Worm (Caenorhabditis elegans): ENCODE measurements around the gene F59A6.4.

DNA sequence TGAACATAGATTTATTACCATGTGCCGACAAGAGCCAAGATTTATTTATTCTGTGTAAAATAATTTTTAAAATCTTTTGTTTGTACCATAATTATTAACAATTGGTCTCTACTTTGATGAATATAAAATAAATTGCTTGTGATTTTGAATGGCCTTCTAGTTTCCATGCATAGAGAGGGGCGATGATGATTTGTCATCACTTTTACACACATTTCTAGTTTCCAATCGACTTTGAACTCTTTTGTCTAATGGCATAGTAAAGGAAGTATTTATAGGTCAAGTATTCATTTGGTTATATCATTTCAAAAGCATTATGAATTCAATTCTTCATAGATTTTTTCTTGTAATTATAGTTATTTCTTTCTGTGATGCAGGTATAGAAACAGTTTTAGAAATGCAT lies 1.2 kb upstream of the F59A6.4 start, which contains the start of gene F59A6.10:
- no peak for TF ChIP-seq tbx-8 (GFP tag; optimal IDR thresholded peaks at IDR 0.05)
- no peak for TF ChIP-seq unc-39 (tag; optimal IDR thresholded peaks at IDR 0.05)
- no peak for TF ChIP-seq lsy-2 (tag; optimal IDR thresholded peaks at IDR 0.05)
- TF ChIP-seq nhr-28 (tag; optimal IDR thresholded peaks at IDR 0.05) = no peak
- TF ChIP-seq M03D4.4 (tag; optimal IDR thresholded peaks at IDR 0.05) = no peak
- no peak for TF ChIP-seq unc-62 (GFP tag; optimal IDR thresholded peaks at IDR 0.05)
- no peak for TF ChIP-seq cnd-1 (tag; optimal IDR thresholded peaks at IDR 0.05)
- TF ChIP-seq pha-4 (tag; optimal IDR thresholded peaks at IDR 0.05) = no peak
- no peak for TF ChIP-seq ztf-11 (tag; optimal IDR thresholded peaks at IDR 0.05)
- TF ChIP-seq nhr-237 (tag; optimal IDR thresholded peaks at IDR 0.05) = no peak

All from whole organism, mixed stage, embryonic.